Worm (Caenorhabditis elegans) whole organism, midembryonic: ENCODE results near the gene F56F10.2.

Experiments
- T22C8.4 ChIP-seq: fragments of 200-800 bp; sonication (Bioruptor generic); IDR thresholded peaks from 2 replicates; pipeline ENCODE4 v1.3.6; 2022; ENCODE audit warnings: missing genetic modification characterization, missing compliant biosample characterization
- cog-1 ChIP-seq: sonication (generic microtip); optimal IDR thresholded peaks from 2 replicates; lab custom pipeline; 2016; ENCODE audit warnings: missing genetic modification characterization, missing compliant biosample characterization
- flt-1 ChIP-seq: fragments of 200-800 bp; sonication (Bioruptor generic); IDR thresholded peaks from 2 replicates; pipeline ENCODE4 v1.3.6; 2022; ENCODE audit warnings: missing genetic modification characterization, missing compliant biosample characterization
- klf-2 ChIP-seq: fragments of 200-800 bp; sonication (Bioruptor generic); conservative IDR thresholded peaks from 2 replicates; pipeline ENCODE4 v1.3.6; 2022; ENCODE audit warnings: missing genetic modification reagents, missing genetic modification characterization, missing compliant biosample characterization
- med-1 ChIP-seq: sonication (generic microtip); optimal IDR thresholded peaks from 2 replicates; lab custom pipeline; 2017; ENCODE audit warnings: missing genetic modification characterization, mild to moderate bottlenecking, missing compliant biosample characterization, antibody characterized with exemption, missing genetic modification reagents; ENCODE audit not compliant: insufficient read depth
- ref-1 ChIP-seq: fragments of 200-800 bp; sonication (Bioruptor generic); conservative IDR thresholded peaks from 2 replicates; pipeline ENCODE4 v1.3.6; 2022; ENCODE audit warnings: missing genetic modification reagents, missing genetic modification characterization, missing compliant biosample characterization
- tab-1 ChIP-seq: fragments of 200-800 bp; sonication (Bioruptor generic); IDR thresholded peaks from 2 replicates; pipeline ENCODE4 v1.3.6; 2022; ENCODE audit warnings: missing genetic modification characterization, missing compliant biosample characterization
- ztf-23 ChIP-seq: fragments of 200-800 bp; sonication (Bioruptor generic); IDR thresholded peaks from 2 replicates; pipeline ENCODE4 v1.3.6; 2022; ENCODE audit warnings: missing genetic modification reagents, missing genetic modification characterization, missing compliant biosample characterization
- ztf-29 ChIP-seq: fragments of 200-800 bp; sonication (Bioruptor generic); IDR thresholded peaks from 2 replicates; pipeline ENCODE4 v1.3.6; 2022; ENCODE audit warnings: missing genetic modification reagents, missing genetic modification characterization, missing compliant biosample characterization

The F56F10.2 gene

ce11 chrX:859401-859800 lies at the start of gene F56F10.2:
F56F10.2 (plus strand) TSS chrX:859615.
- TF ChIP-seq tab-1: no peak
- TF ChIP-seq klf-2 (GFP tag; lab: Robert Waterston, UW): no peak
- no peak for TF ChIP-seq ztf-29 (GFP tag; lab: Robert Waterston, UW)
- TF ChIP-seq ref-1 (GFP tag; lab: Robert Waterston, UW): no peak
- no peak for TF ChIP-seq ztf-23 (GFP tag; lab: Robert Waterston, UW)
- no peak for TF ChIP-seq T22C8.4 (GFP tag; lab: Robert Waterston, UW)
- no peak for TF ChIP-seq flt-1 (GFP tag; lab: Robert Waterston, UW)
- TF ChIP-seq cog-1 (tag; lab: Kevin White, UChicago): no peak
- no peak for TF ChIP-seq med-1 (GFP tag; lab: Kevin White, UChicago)

ce11 chrX:810694-811093 lies 48.7 kb upstream of the F56F10.2 start, which contains the start of gene F25E2.2:
F25E2.2 (minus strand) TSS chrX:810794.
- no peak for TF ChIP-seq ztf-23 (GFP tag; lab: Robert Waterston, UW)
- TF ChIP-seq klf-2 (GFP tag; lab: Robert Waterston, UW): no peak
- TF ChIP-seq tab-1: no peak
- TF ChIP-seq ref-1 (GFP tag; lab: Robert Waterston, UW): no peak
- TF ChIP-seq T22C8.4 (GFP tag; lab: Robert Waterston, UW): no peak
- TF ChIP-seq cog-1 (tag; lab: Kevin White, UChicago): no peak
- TF ChIP-seq med-1 (GFP tag; lab: Kevin White, UChicago): no peak
- no peak for TF ChIP-seq flt-1 (GFP tag; lab: Robert Waterston, UW)
- TF ChIP-seq ztf-29 (GFP tag; lab: Robert Waterston, UW): no peak

ce11 chrX:812264-812663 lies 47.2 kb upstream of the F56F10.2 start:
- TF ChIP-seq flt-1 (GFP tag; lab: Robert Waterston, UW) (no peak), klf-2 (GFP tag; lab: Robert Waterston, UW) (no peak), cog-1 (tag; lab: Kevin White, UChicago) (no peak), ztf-23 (GFP tag; lab: Robert Waterston, UW) (no peak), tab-1 (no peak), ztf-29 (GFP tag; lab: Robert Waterston, UW) (no peak), T22C8.4 (GFP tag; lab: Robert Waterston, UW) (no peak), med-1 (GFP tag; lab: Kevin White, UChicago) (no peak), ref-1 (GFP tag; lab: Robert Waterston, UW) (no peak)

ce11 chrX:813063-813462 lies 46.4 kb upstream of the F56F10.2 start, which contains the start of gene F25E2.3:
F25E2.3 (minus strand) TSS chrX:813163.
- no peak for TF ChIP-seq cog-1 (tag; lab: Kevin White, UChicago)
- TF ChIP-seq T22C8.4 (GFP tag; lab: Robert Waterston, UW): no peak
- TF ChIP-seq ref-1 (GFP tag; lab: Robert Waterston, UW): no peak
- no peak for TF ChIP-seq ztf-29 (GFP tag; lab: Robert Waterston, UW)

- TF ChIP-seq klf-2 (GFP tag; lab: Robert Waterston, UW): no peak
Measured at ce11 chrX:815929-816328, 43.5 kb upstream of the F56F10.2 start, which contains the start of gene ifd-2. ifd-2 (minus strand) TSS chrX:815929.

ce11 chrX:817984-818383 lies 41.4 kb upstream of the F56F10.2 start:
- TF ChIP-seq ztf-29 (GFP tag; lab: Robert Waterston, UW) (no peak), flt-1 (GFP tag; lab: Robert Waterston, UW) (no peak), tab-1 (no peak), klf-2 (GFP tag; lab: Robert Waterston, UW) (no peak), T22C8.4 (GFP tag; lab: Robert Waterston, UW) (no peak), med-1 (GFP tag; lab: Kevin White, UChicago) (no peak), ztf-23 (GFP tag; lab: Robert Waterston, UW) (no peak), cog-1 (tag; lab: Kevin White, UChicago) (no peak), ref-1 (GFP tag; lab: Robert Waterston, UW) (no peak)

- TF ChIP-seq flt-1 (GFP tag; lab: Robert Waterston, UW) (no peak), tab-1 (no peak), ztf-29 (GFP tag; lab: Robert Waterston, UW) (no peak), ref-1 (GFP tag; lab: Robert Waterston, UW) (no peak), T22C8.4 (GFP tag; lab: Robert Waterston, UW) (no peak), med-1 (GFP tag; lab: Kevin White, UChicago) (no peak), cog-1 (tag; lab: Kevin White, UChicago) (no peak), klf-2 (GFP tag; lab: Robert Waterston, UW) (no peak)
Measured at ce11 chrX:823736-824135, 35.7 kb upstream of the F56F10.2 start.

- TF ChIP-seq flt-1 (GFP tag; lab: Robert Waterston, UW) (no peak), ref-1 (GFP tag; lab: Robert Waterston, UW) (no peak), cog-1 (tag; lab: Kevin White, UChicago) (no peak), ztf-23 (GFP tag; lab: Robert Waterston, UW) (no peak), med-1 (GFP tag; lab: Kevin White, UChicago) (no peak), T22C8.4 (GFP tag; lab: Robert Waterston, UW) (no peak), klf-2 (GFP tag; lab: Robert Waterston, UW) (no peak), tab-1 (no peak), ztf-29 (GFP tag; lab: Robert Waterston, UW) (no peak)
Measured at ce11 chrX:825375-825774, 34.0 kb upstream of the F56F10.2 start, which contains the start of gene daf-3. daf-3 (minus strand) TSS chrX:825475.

- no peak for TF ChIP-seq ref-1 (GFP tag; lab: Robert Waterston, UW)
- no peak for TF ChIP-seq med-1 (GFP tag; lab: Kevin White, UChicago)
- peak; percentile 67 for TF ChIP-seq T22C8.4 (GFP tag; lab: Robert Waterston, UW)
Measured at ce11 chrX:825924-826323, 33.5 kb upstream of the F56F10.2 start.

- TF ChIP-seq cog-1 (tag; lab: Kevin White, UChicago): peak; percentile 52
- TF ChIP-seq tab-1: no peak
Measured at ce11 chrX:827502-827901, 31.9 kb upstream of the F56F10.2 start.
